Worm (Caenorhabditis elegans): ENCODE data around the gene F49C12.7.

Gene F49C12.7

ce11 chrIV:9322489-9322888, 9.8 kb upstream of the F49C12.7 start:
- peak; percentile 29; the same call in 1 of the 2 replicates for TF ChIP-seq hmg-1.2 (GFP tag; IDR thresholded peaks at IDR 0.05)
- TF ChIP-seq atf-7 (tag; optimal IDR thresholded peaks at IDR 0.05): no peak
- TF ChIP-seq hsf-1 (GFP tag; IDR thresholded peaks at IDR 0.05): no peak
- TF ChIP-seq ama-1 (optimal IDR thresholded peaks at IDR 0.05): peak; percentile 66
- TF ChIP-seq ama-1 (GFP tag; optimal IDR thresholded peaks at IDR 0.05): no peak
- peak; percentile 72 for TF ChIP-seq ekl-4 (GFP tag; IDR thresholded peaks at IDR 0.05)
- no peak for TF ChIP-seq let-526 (GFP tag; IDR thresholded peaks at IDR 0.05)
- TF ChIP-seq ZK185.1 (tag; optimal IDR thresholded peaks at IDR 0.05; ENCODE audit: poor library complexity, severe bottlenecking): no peak
- TF ChIP-seq nhr-90 (tag; optimal IDR thresholded peaks at IDR 0.05): no peak
- no peak for TF ChIP-seq F52B5.7 (tag; optimal IDR thresholded peaks at IDR 0.05)
- TF ChIP-seq attf-5 (GFP tag; optimal IDR thresholded peaks at IDR 0.05): no peak
- TF ChIP-seq nfya-2 (GFP tag; IDR thresholded peaks at IDR 0.05): no peak
- TF ChIP-seq nhr-80 (tag; optimal IDR thresholded peaks at IDR 0.05): no peak
- no peak for TF ChIP-seq sea-2 (GFP tag; IDR thresholded peaks at IDR 0.05)
- 0 out of 2 replicates have a peak, but pooled peaks have one; percentile 57 for TF ChIP-seq lag-1 (GFP tag; IDR thresholded peaks at IDR 0.05)
- no peak for TF ChIP-seq lsy-27 (tag; optimal IDR thresholded peaks at IDR 0.05; ENCODE audit: borderline replicate concordance, insufficient read depth)
- TF ChIP-seq efl-1 (GFP tag; optimal IDR thresholded peaks at IDR 0.05): peak; percentile 18
- TF ChIP-seq lir-1 (GFP tag; conservative IDR thresholded peaks at IDR 0.05): no peak
- no peak for TF ChIP-seq F39B2.1 (GFP tag; IDR thresholded peaks at IDR 0.05)
- TF ChIP-seq B0019.2 (GFP tag; conservative IDR thresholded peaks at IDR 0.05): no peak
- TF ChIP-seq hlh-12 (tag; optimal IDR thresholded peaks at IDR 0.05): no peak
- TF ChIP-seq dox-1 (GFP tag; IDR thresholded peaks at IDR 0.05): peak; percentile 37; the same call in 1 of the 2 replicates
- peak; percentile 20 for TF ChIP-seq lin-54 (GFP tag; optimal IDR thresholded peaks at IDR 0.05)
- no peak for TF ChIP-seq pha-4 (tag; optimal IDR thresholded peaks at IDR 0.05)
- no peak for TF ChIP-seq xnd-1 (tag; optimal IDR thresholded peaks at IDR 0.05)
- peak; percentile 31 for TF ChIP-seq lin-40 (tag; optimal IDR thresholded peaks at IDR 0.05)
- TF ChIP-seq B0336.3 (GFP tag; IDR thresholded peaks at IDR 0.05): peak; percentile 68
- TF ChIP-seq aptf-3 (GFP tag; IDR thresholded peaks at IDR 0.05): no peak
- peak in 1 of 2 experiments; percentile 21 for TF ChIP-seq let-607 (tag; optimal IDR thresholded peaks at IDR 0.05)
- TF ChIP-seq B0261.1 (tag; optimal IDR thresholded peaks at IDR 0.05): no peak
- peak; percentile 32 for TF ChIP-seq repo-1 (tag; optimal IDR thresholded peaks at IDR 0.05)
- no peak for TF ChIP-seq Y95B8A.8 (GFP tag; IDR thresholded peaks at IDR 0.05)
- TF ChIP-seq unc-130 (GFP tag; optimal IDR thresholded peaks at IDR 0.05): no peak
- TF ChIP-seq mxl-1 (tag; optimal IDR thresholded peaks at IDR 0.05): no peak
- TF ChIP-seq ceh-40 (GFP tag; IDR thresholded peaks at IDR 0.05): no peak
- no peak for TF ChIP-seq mel-28 (tag; optimal IDR thresholded peaks at IDR 0.05; ENCODE audit: borderline replicate concordance)
- no peak for TF ChIP-seq sptf-2 (GFP tag; optimal IDR thresholded peaks at IDR 0.05)
- no peak for TF ChIP-seq F10E7.11 (tag; optimal IDR thresholded peaks at IDR 0.05)
- TF ChIP-seq ceh-100 (GFP tag; IDR thresholded peaks at IDR 0.05): no peak
- peak; percentile 20 for TF ChIP-seq B0035.1 (tag; optimal IDR thresholded peaks at IDR 0.05)
- 0 out of 2 replicates have a peak, but pooled peaks have one; percentile 41 for TF ChIP-seq nfyb-1 (GFP tag; IDR thresholded peaks at IDR 0.05)
- no peak for TF ChIP-seq somi-1 (GFP tag; optimal IDR thresholded peaks at IDR 0.05)
- peak; percentile 32; the same call in 1 of the 2 replicates for TF ChIP-seq C17E4.6 (GFP tag; IDR thresholded peaks at IDR 0.05)
- TF ChIP-seq bed-1 (GFP tag; IDR thresholded peaks at IDR 0.05): no peak
- TF ChIP-seq K11D2.4 (GFP tag; IDR thresholded peaks at IDR 0.05): no peak
- no peak for TF ChIP-seq tbx-9 (tag; optimal IDR thresholded peaks at IDR 0.05; ENCODE audit: borderline replicate concordance)
- no peak for TF ChIP-seq ztf-25 (GFP tag; IDR thresholded peaks at IDR 0.05)
- no peak for TF ChIP-seq attf-3 (GFP tag; conservative IDR thresholded peaks at IDR 0.05)
- TF ChIP-seq F55B11.4 (tag; optimal IDR thresholded peaks at IDR 0.05; ENCODE audit: borderline replicate concordance, insufficient read depth): no peak
- TF ChIP-seq T26A5.8 (tag; optimal IDR thresholded peaks at IDR 0.05): no peak
